Fruit fly (Drosophila melanogaster) whole organism, embryonic: Measurements from ENCODE around the gene CG17224.

ENCODE experiments used
- B-H2 ChIP-seq: fragments of 200-800 bp; sonication (Bioruptor generic); optimal IDR thresholded peaks from 2 replicates; lab custom pipeline; 2018; ENCODE audit warnings: missing biosample characterization, mild to moderate bottlenecking, missing genetic modification characterization
- Blimp-1 ChIP-seq: fragments of 200-800 bp; sonication (Bioruptor generic); optimal IDR thresholded peaks from 3 replicates; lab custom pipeline; 2018; ENCODE audit warnings: missing biosample characterization, missing genetic modification characterization, mild to moderate bottlenecking, moderate library complexity, missing genetic modification reagents
- CG10543 ChIP-seq: fragments of 200-800 bp; sonication (Bioruptor generic); optimal IDR thresholded peaks from 3 replicates; lab custom pipeline; 2017; ENCODE audit warnings: missing biosample characterization, mild to moderate bottlenecking, missing genetic modification characterization, moderate library complexity
- CG11247 ChIP-seq: fragments of 200-800 bp; sonication (Bioruptor generic); IDR thresholded peaks from 2 replicates; pipeline ENCODE4 v1.3.6; 2022; ENCODE audit warnings: missing biosample characterization, missing genetic modification characterization
- CG12391 ChIP-seq: fragments of 200-800 bp; sonication (Bioruptor generic); optimal IDR thresholded peaks from 3 replicates; lab custom pipeline; 2018; ENCODE audit warnings: missing biosample characterization, mild to moderate bottlenecking, missing genetic modification characterization, moderate library complexity
- CG13894 ChIP-seq: fragments of 200-800 bp; sonication (Bioruptor generic); optimal IDR thresholded peaks from 3 replicates; lab custom pipeline; 2018; ENCODE audit warnings: missing biosample characterization, mild to moderate bottlenecking, missing genetic modification characterization, moderate library complexity
- CG15479 ChIP-seq: fragments of 200-800 bp; sonication (Bioruptor generic); optimal IDR thresholded peaks from 3 replicates; lab custom pipeline; 2019; ENCODE audit warnings: missing biosample characterization, mild to moderate bottlenecking, missing genetic modification characterization, moderate library complexity
- CG18011 ChIP-seq: fragments of 200-800 bp; sonication (Bioruptor generic); optimal IDR thresholded peaks from 2 replicates; lab custom pipeline; 2017; ENCODE audit warnings: missing biosample characterization, missing genetic modification characterization, mild to moderate bottlenecking, moderate library complexity, missing genotype
- CG2129 ChIP-seq: fragments of 200-800 bp; sonication (Bioruptor generic); IDR thresholded peaks from 2 replicates; pipeline ENCODE4 v1.3.6; 2022; ENCODE audit warnings: missing biosample characterization, missing genetic modification characterization; ENCODE audit not compliant: partially characterized antibody
- CG2889 ChIP-seq: fragments of 200-800 bp; sonication (Bioruptor generic); IDR thresholded peaks from 3 replicates; pipeline ENCODE4 v1.3.6; 2022; ENCODE audit warnings: missing biosample characterization, missing genetic modification characterization
- CG32767 ChIP-seq: fragments of 200-800 bp; sonication (Bioruptor generic); IDR thresholded peaks from 2 replicates; pipeline ENCODE4 v1.3.6; 2022; ENCODE audit warnings: missing biosample characterization, missing genetic modification characterization
- CG3726 ChIP-seq: fragments of 200-800 bp; sonication (Bioruptor generic); IDR thresholded peaks from 3 replicates; pipeline ENCODE4, ENCODE4 v1.3.6; 2022; ENCODE audit warnings: missing biosample characterization, missing genetic modification characterization
- CG42726 ChIP-seq: fragments of 200-800 bp; sonication (Bioruptor generic); IDR thresholded peaks from 2 replicates; pipeline ENCODE4 v1.3.6; 2022; ENCODE audit warnings: missing biosample characterization, missing genetic modification characterization; ENCODE audit not compliant: partially characterized antibody
- CG4617 ChIP-seq: fragments of 200-800 bp; sonication (Bioruptor generic); optimal IDR thresholded peaks from 3 replicates; lab custom pipeline; 2016; ENCODE audit warnings: missing biosample characterization, missing genetic modification characterization, borderline replicate concordance
- CG6791 ChIP-seq: fragments of 200-800 bp; sonication (Bioruptor generic); IDR thresholded peaks from 3 replicates; pipeline ENCODE4 v1.3.6; 2022; ENCODE audit warnings: missing biosample characterization, missing genetic modification characterization; ENCODE audit not compliant: partially characterized antibody
- CG7372 ChIP-seq: fragments of 200-800 bp; sonication (Bioruptor generic); IDR thresholded peaks from 2 replicates; pipeline ENCODE4 v1.3.6; 2022; ENCODE audit warnings: missing biosample characterization, missing genetic modification characterization
- D ChIP-seq, 2 experiments: fragments of 200-800 bp in 1 of 2; fragments of >200 bp in 1 of 2; sonication (Bioruptor generic) in 1 of 2; optimal IDR thresholded peaks; 2 replicates in 1 of 2; 3 replicates in 1 of 2; lab custom pipeline; 2017; ENCODE audit warnings: mild to moderate bottlenecking in 1 of 2, missing biosample characterization in 1 of 2, missing genetic modification characterization in 1 of 2, missing genetic modification reagents in 1 of 2
- Dref ChIP-seq: fragments of 200-800 bp; sonication (Bioruptor generic); IDR thresholded peaks from 2 replicates; pipeline ENCODE4 v1.3.6; 2022; ENCODE audit warnings: missing biosample characterization, missing genetic modification characterization
- Drgx ChIP-seq: fragments of 200-800 bp; sonication (Bioruptor generic); IDR thresholded peaks from 2 replicates; pipeline ENCODE4 v1.3.6; 2022; ENCODE audit warnings: missing biosample characterization, missing genetic modification characterization
- E2f2 ChIP-seq: fragments of 200-800 bp; sonication (Bioruptor generic); IDR thresholded peaks from 2 replicates; pipeline ENCODE4 v1.3.6; 2022; ENCODE audit warnings: missing biosample characterization, missing genetic modification characterization
- Fer1 ChIP-seq: fragments of 200-800 bp; sonication (Bioruptor generic); optimal IDR thresholded peaks from 2 replicates; lab custom pipeline; 2017; ENCODE audit warnings: missing biosample characterization, mild to moderate bottlenecking, missing genetic modification characterization
- GATAe ChIP-seq: fragments of 200-800 bp; sonication (Bioruptor generic); conservative IDR thresholded peaks from 2 replicates; pipeline ENCODE4 v1.3.6; 2022; ENCODE audit warnings: missing biosample characterization, missing genetic modification characterization
- H15 ChIP-seq: fragments of 200-800 bp; sonication (Bioruptor generic); IDR thresholded peaks from 3 replicates; pipeline ENCODE4 v1.3.6; 2022; ENCODE audit warnings: missing biosample characterization, missing genetic modification characterization
- HLH4C ChIP-seq: fragments of 200-800 bp; sonication (Bioruptor generic); IDR thresholded peaks from 3 replicates; pipeline ENCODE4 v1.3.6; 2022; ENCODE audit warnings: missing biosample characterization, missing genetic modification characterization; ENCODE audit not compliant: partially characterized antibody
- HLHmδ ChIP-seq: fragments of 200-800 bp; sonication (Bioruptor generic); optimal IDR thresholded peaks from 2 replicates; lab custom pipeline; 2018; ENCODE audit warnings: missing biosample characterization, mild to moderate bottlenecking, missing genetic modification characterization, moderate library complexity
- Hey ChIP-seq: fragments of 200-800 bp; sonication (Bioruptor generic); optimal IDR thresholded peaks from 3 replicates; lab custom pipeline; 2018; ENCODE audit warnings: missing biosample characterization, mild to moderate bottlenecking, missing genetic modification characterization
- Hr78 ChIP-seq, 2 experiments: fragments of 200-800 bp in 1 of 2; fragments of >200 bp in 1 of 2; sonication (Bioruptor generic) in 1 of 2; optimal IDR thresholded peaks; 2 replicates each; lab custom pipeline; 2017 to 2019; ENCODE audit warnings: missing biosample characterization in 2 of 2, missing genetic modification characterization in 2 of 2, mild to moderate bottlenecking in 1 of 2, moderate library complexity in 1 of 2
- Kr ChIP-seq: fragments of 200-800 bp; sonication (Bioruptor generic); optimal IDR thresholded peaks from 2 replicates; lab custom pipeline; 2017; ENCODE audit warnings: missing biosample characterization, mild to moderate bottlenecking, missing genetic modification characterization
- Med ChIP-seq: fragments of 200-800 bp; sonication (Bioruptor generic); peaks from one replicate; lab custom pipeline; 2016; ENCODE audit warnings: missing biosample characterization, missing genetic modification characterization, mild to moderate bottlenecking, inconsistent platforms, moderate library complexity
- Mrtf ChIP-seq: fragments of 200-800 bp; sonication (Bioruptor generic); IDR thresholded peaks from 3 replicates; pipeline ENCODE4 v1.3.6; 2022; ENCODE audit warnings: missing biosample characterization, missing genetic modification characterization
- Neu2 ChIP-seq: fragments of 200-800 bp; sonication (Bioruptor generic); optimal IDR thresholded peaks from 3 replicates; lab custom pipeline; 2016; ENCODE audit warnings: missing biosample characterization, missing genetic modification characterization, borderline replicate concordance
- Ravus ChIP-seq: fragments of 200-800 bp; sonication (Bioruptor generic); IDR thresholded peaks from 2 replicates; pipeline ENCODE4 v1.3.6; 2022; ENCODE audit warnings: missing biosample characterization, missing genetic modification characterization
- Rfx ChIP-seq: fragments of 200-800 bp; sonication (Bioruptor generic); IDR thresholded peaks from 2 replicates; pipeline ENCODE4 v1.3.6; 2022; ENCODE audit warnings: missing biosample characterization, missing genetic modification characterization
- Scr ChIP-seq: fragments of 200-800 bp; sonication (Bioruptor generic); IDR thresholded peaks from 2 replicates; pipeline ENCODE4 v1.3.6; 2022; ENCODE audit warnings: missing biosample characterization, missing genetic modification characterization; ENCODE audit not compliant: partially characterized antibody
- Trl ChIP-seq, 3 experiments: fragments of >200 bp in 2 of 3; fragments of 200-800 bp in 1 of 3; sonication (Bioruptor generic) in 1 of 3; optimal IDR thresholded peaks; 2 replicates in 1 of 3; 3 replicates in 2 of 3; lab custom pipeline; 2016 to 2017; ENCODE audit warnings: missing biosample characterization in 1 of 3, missing genetic modification characterization in 1 of 3
- Vsx1 ChIP-seq: fragments of 200-800 bp; sonication (Bioruptor generic); optimal IDR thresholded peaks from 2 replicates; lab custom pipeline; 2017; ENCODE audit warnings: missing biosample characterization, mild to moderate bottlenecking, missing genetic modification characterization, missing genetic modification reagents
- bcd ChIP-seq: fragments of 200-800 bp; sonication (Bioruptor generic); optimal IDR thresholded peaks from 2 replicates; lab custom pipeline; 2017; ENCODE audit warnings: missing biosample characterization, mild to moderate bottlenecking, missing genetic modification characterization
- cad ChIP-seq: fragments of >200 bp; optimal IDR thresholded peaks from 2 replicates; lab custom pipeline; 2017; ENCODE audit warnings: missing biosample characterization, missing genetic modification characterization
- croc ChIP-seq: fragments of 200-800 bp; sonication (Bioruptor generic); conservative IDR thresholded peaks from 3 replicates; pipeline ENCODE4 v1.3.6; 2022; ENCODE audit warnings: missing biosample characterization, missing genetic modification characterization
- crol ChIP-seq: fragments of 200-800 bp; sonication (Bioruptor generic); IDR thresholded peaks from 2 replicates; pipeline ENCODE4 v1.3.6; 2022; ENCODE audit warnings: missing biosample characterization, missing genetic modification characterization
- exex ChIP-seq: fragments of 200-800 bp; sonication (Bioruptor generic); optimal IDR thresholded peaks from 4 replicates; lab custom pipeline; 2018; ENCODE audit warnings: missing biosample characterization, mild to moderate bottlenecking, missing genetic modification characterization, moderate library complexity
- fd102C ChIP-seq: fragments of 200-800 bp; sonication (Bioruptor generic); optimal IDR thresholded peaks from 2 replicates; lab custom pipeline; 2018; ENCODE audit warnings: missing biosample characterization, mild to moderate bottlenecking, missing genetic modification characterization, moderate library complexity
- nau ChIP-seq: fragments of 200-800 bp; sonication (Bioruptor generic); optimal IDR thresholded peaks from 3 replicates; lab custom pipeline; 2017; ENCODE audit warnings: missing biosample characterization, mild to moderate bottlenecking, missing genetic modification characterization, missing genetic modification reagents
- otp ChIP-seq: fragments of 200-800 bp; sonication (Bioruptor generic); IDR thresholded peaks from 3 replicates; pipeline ENCODE4, ENCODE4 v1.3.6; 2022; ENCODE audit warnings: missing biosample characterization, missing genetic modification characterization
- pfk ChIP-seq: fragments of 200-800 bp; sonication (Bioruptor generic); optimal IDR thresholded peaks from 2 replicates; lab custom pipeline; 2018; ENCODE audit warnings: missing biosample characterization, mild to moderate bottlenecking, missing genetic modification characterization, moderate library complexity
- sob ChIP-seq: fragments of 200-800 bp; sonication (Bioruptor generic); IDR thresholded peaks from 2 replicates; pipeline ENCODE4 v1.3.6; 2022; ENCODE audit warnings: missing biosample characterization, missing genetic modification characterization
- sqz ChIP-seq: fragments of 200-800 bp; sonication (Bioruptor generic); optimal IDR thresholded peaks from 3 replicates; lab custom pipeline; 2018; ENCODE audit warnings: missing biosample characterization, mild to moderate bottlenecking, missing genetic modification characterization
- sr ChIP-seq: fragments of 200-800 bp; sonication (Bioruptor generic); IDR thresholded peaks from 3 replicates; pipeline ENCODE4 v1.3.6; 2022; ENCODE audit warnings: missing biosample characterization, missing genetic modification characterization
- zen2 ChIP-seq: fragments of 200-800 bp; sonication (Bioruptor generic); IDR thresholded peaks from 3 replicates; pipeline ENCODE4 v1.3.6; 2022; ENCODE audit warnings: missing biosample characterization, missing genetic modification characterization; ENCODE audit not compliant: partially characterized antibody

Gene CG17224

dm6 chr2L:3000517-3000934 lies 17.6 kb downstream of the CG17224 start (continued):
- TF ChIP-seq crol (GFP tag; lab: Robert Waterston, UW), result 0 out of 2 replicates have a peak, but pooled peaks have one; percentile 29
- no peak for TF ChIP-seq croc
- no peak for TF ChIP-seq zen2 (GFP tag; lab: Robert Waterston, UW)
- no peak for TF ChIP-seq sob (GFP tag; lab: Robert Waterston, UW)
- 0 out of 3 replicates have a peak, but pooled peaks have one; percentile 4 for TF ChIP-seq CG6791
- no peak for TF ChIP-seq Hr78 (GFP tag; optimal IDR thresholded peaks at IDR 0.05; lab: Kevin White, UChicago)
- TF ChIP-seq D (optimal IDR thresholded peaks at IDR 0.05; lab: Kevin White, UChicago), result peak; percentile 91
- TF ChIP-seq D (GFP tag; optimal IDR thresholded peaks at IDR 0.05; lab: Kevin White, UChicago), result no peak
- no peak for TF ChIP-seq CG3726 (GFP tag; lab: Robert Waterston, UW)
- TF ChIP-seq Dref (GFP tag; lab: Robert Waterston, UW), result no peak
- TF ChIP-seq CG4617, result no peak
- TF ChIP-seq CG15479 (GFP tag; lab: Kevin White, UChicago), result peak; percentile 90
- TF ChIP-seq CG12391, result no peak
- peak; percentile 83 for TF ChIP-seq cad (GFP tag; lab: Kevin White, UChicago)
- TF ChIP-seq pfk (GFP tag; lab: Kevin White, UChicago), result no peak
- no peak for TF ChIP-seq CG18011
- no peak for TF ChIP-seq Fer1 (GFP tag; lab: Kevin White, UChicago)
- no peak for TF ChIP-seq Hey (tag; lab: Kevin White, UChicago)
- TF ChIP-seq HLH4C, result no peak
- TF ChIP-seq bcd (GFP tag; lab: Kevin White, UChicago), result no peak
- no peak for TF ChIP-seq GATAe
- no peak for TF ChIP-seq HLHmδ (GFP tag; lab: Kevin White, UChicago)
- no peak for TF ChIP-seq Drgx (GFP tag; lab: Robert Waterston, UW)
- TF ChIP-seq Neu2 (GFP tag; lab: Kevin White, UChicago), result no peak
- peak; percentile 57 for TF ChIP-seq Scr (GFP tag; lab: Robert Waterston, UW)
- no peak for TF ChIP-seq sqz (GFP tag; lab: Kevin White, UChicago)
- TF ChIP-seq E2f2 (GFP tag; lab: Robert Waterston, UW), result no peak
- no peak for TF ChIP-seq Med
- TF ChIP-seq CG2129 (GFP tag; lab: Robert Waterston, UW), result peak; percentile 31; the same call in 1 of the 2 replicates

- TF ChIP-seq Rfx (no peak), fd102C (peak; percentile 72), CG13894 (tag; lab: Kevin White, UChicago) (no peak), Vsx1 (GFP tag; lab: Kevin White, UChicago) (no peak), nau (GFP tag; lab: Kevin White, UChicago) (no peak), CG6791 (peak; percentile 5; the same call in 1 of the 3 replicates), CG32767 (GFP tag; lab: Robert Waterston, UW) (0 out of 2 replicates have a peak, but pooled peaks have one; percentile 36), Fer1 (GFP tag; lab: Kevin White, UChicago) (no peak), Mrtf (GFP tag; lab: Robert Waterston, UW) (no peak), Ravus (GFP tag; lab: Robert Waterston, UW) (no peak), CG7372 (GFP tag; lab: Robert Waterston, UW) (no peak), Blimp-1 (GFP tag; lab: Kevin White, UChicago) (no peak), B-H2 (GFP tag; lab: Kevin White, UChicago) (no peak), exex (tag; lab: Kevin White, UChicago) (no peak), CG10543 (GFP tag; lab: Kevin White, UChicago) (no peak), otp (no peak), CG11247 (GFP tag; lab: Robert Waterston, UW) (no peak), H15 (GFP tag; lab: Robert Waterston, UW) (no peak), CG42726 (GFP tag; lab: Robert Waterston, UW) (no peak), Trl (optimal IDR thresholded peaks at IDR 0.05; lab: Kevin White, UChicago) (no peak), Trl (GFP tag; optimal IDR thresholded peaks at IDR 0.05; lab: Kevin White, UChicago) (no peak), Kr (GFP tag; lab: Kevin White, UChicago) (no peak), sr (GFP tag; lab: Robert Waterston, UW) (no peak), CG2889 (no peak)
These were observed 18.5 kb downstream of the CG17224 start for dm6 chr2L:2999609-3000008.
